Worm (Caenorhabditis elegans) whole organism, L4 larva: ENCODE measurements around the gene lin-52.

Source experiments
- D1046.2 ChIP-seq: fragments of 200-800 bp; sonication (Bioruptor generic); IDR thresholded peaks from 2 replicates; pipeline ENCODE4 v1.3.6; 2022; ENCODE audit warnings: missing genetic modification characterization, missing compliant biosample characterization
- F49E8.2 ChIP-seq: sonication (generic microtip); optimal IDR thresholded peaks from 2 replicates; lab custom pipeline; 2016; ENCODE audit warnings: missing compliant biosample characterization, mild to moderate bottlenecking, missing genetic modification characterization, borderline replicate concordance
- R02D3.7 ChIP-seq: fragments of 150-350 bp; sonication (generic microtip); optimal IDR thresholded peaks from 3 replicates; lab custom pipeline; 2014; ENCODE audit warnings: missing biosample characterization, missing genetic modification characterization
- T20F7.1 ChIP-seq: fragments of 200-800 bp; sonication (Bioruptor generic); optimal IDR thresholded peaks from 2 replicates; lab custom pipeline; 2018; ENCODE audit warnings: mild to moderate bottlenecking, missing genetic modification characterization, missing compliant biosample characterization
- T26A8.4 ChIP-seq: fragments of 200-800 bp; sonication (Bioruptor generic); IDR thresholded peaks from 2 replicates; pipeline ENCODE4 v1.3.6; 2022; ENCODE audit warnings: missing genetic modification characterization, missing compliant biosample characterization
- Y48G9A.11 ChIP-seq: fragments of 200-800 bp; sonication (Bioruptor generic); IDR thresholded peaks from 2 replicates; pipeline ENCODE4 v1.3.6; 2022; ENCODE audit warnings: missing genetic modification reagents, missing genetic modification characterization, missing compliant biosample characterization
- Y5F2A.4 ChIP-seq: fragments of 200-800 bp; sonication (Bioruptor generic); optimal IDR thresholded peaks from 2 replicates; lab custom pipeline; 2018; ENCODE audit warnings: mild to moderate bottlenecking, missing genetic modification characterization, missing compliant biosample characterization
- ZK546.5 ChIP-seq, 2 experiments: sonication (generic microtip); optimal IDR thresholded peaks; 2 replicates each; lab custom pipeline; 2017; ENCODE audit warnings: missing biosample characterization in 2 of 2, missing genetic modification characterization in 2 of 2
- aha-1 ChIP-seq: fragments of 150-350 bp; peaks from one replicate; lab custom pipeline; 2014; ENCODE audit warnings: missing biosample characterization, missing genetic modification characterization
- arid-1 ChIP-seq: fragments of 200-800 bp; sonication (Bioruptor generic); conservative IDR thresholded peaks from 2 replicates; pipeline ENCODE4 v1.3.6; 2022; ENCODE audit warnings: missing genetic modification reagents, missing genetic modification characterization, missing compliant biosample characterization
- attf-4 ChIP-seq: sonication (generic microtip); optimal IDR thresholded peaks from 3 replicates; lab custom pipeline; 2017; ENCODE audit warnings: missing biosample characterization, missing genetic modification characterization
- ceh-20 ChIP-seq: fragments of 200-800 bp; sonication (Bioruptor generic); IDR thresholded peaks from 2 replicates; pipeline ENCODE4 v1.3.6; 2022; ENCODE audit warnings: missing genetic modification reagents, missing genetic modification characterization, missing compliant biosample characterization
- ceh-28 ChIP-seq: fragments of 150-350 bp; optimal IDR thresholded peaks from 2 replicates; lab custom pipeline; 2014; ENCODE audit warnings: missing biosample characterization, missing genetic modification reagents, missing genetic modification characterization
- ceh-82 ChIP-seq: sonication (generic microtip); optimal IDR thresholded peaks from 2 replicates; lab custom pipeline; 2017; ENCODE audit warnings: missing biosample characterization, missing genetic modification characterization
- daf-16 ChIP-seq, 3 experiments: sonication (generic microtip); optimal IDR thresholded peaks; 2 replicates each; lab custom pipeline; 2016 to 2017; ENCODE audit warnings: missing genetic modification characterization in 3 of 3, missing genetic modification reagents in 3 of 3, mild to moderate bottlenecking in 2 of 3, missing compliant biosample characterization in 2 of 3, missing biosample characterization in 1 of 3, moderate library complexity in 1 of 3
- daf-8 ChIP-seq: fragments of 200-800 bp; sonication (Bioruptor generic); IDR thresholded peaks from 2 replicates; pipeline ENCODE4 v1.3.6; 2022; ENCODE audit warnings: missing genetic modification characterization, missing compliant biosample characterization
- dmd-6 ChIP-seq: fragments of 200-800 bp; sonication (Bioruptor generic); IDR thresholded peaks from 2 replicates; pipeline ENCODE4 v1.3.6; 2022; ENCODE audit warnings: missing genetic modification reagents, missing genetic modification characterization, missing compliant biosample characterization
- dmd-8 ChIP-seq: fragments of 200-800 bp; sonication (Bioruptor generic); IDR thresholded peaks from 2 replicates; pipeline ENCODE4 v1.3.6; 2022; ENCODE audit warnings: missing genetic modification characterization, missing compliant biosample characterization
- dmd-9 ChIP-seq: fragments of 200-800 bp; sonication (Bioruptor generic); IDR thresholded peaks from 2 replicates; pipeline ENCODE4 v1.3.6; 2022; ENCODE audit warnings: missing genetic modification reagents, missing genetic modification characterization, missing compliant biosample characterization
- dpl-1 ChIP-seq: fragments of 150-350 bp; optimal IDR thresholded peaks from 2 replicates; lab custom pipeline; 2014; ENCODE audit warnings: missing biosample characterization, missing genetic modification reagents, missing genetic modification characterization
- dve-1 ChIP-seq: sonication (generic microtip); optimal IDR thresholded peaks from 2 replicates; lab custom pipeline; 2017; ENCODE audit warnings: antibody characterized with exemption, mild to moderate bottlenecking, missing genetic modification characterization, missing compliant biosample characterization; ENCODE audit not compliant: insufficient read depth
- egl-27 ChIP-seq: sonication (generic microtip); optimal IDR thresholded peaks from 3 replicates; lab custom pipeline; 2017; ENCODE audit warnings: missing biosample characterization, missing genetic modification reagents, missing genetic modification characterization
- gei-8 ChIP-seq: fragments of 200-800 bp; sonication (Bioruptor generic); optimal IDR thresholded peaks from 2 replicates; lab custom pipeline; 2018; ENCODE audit warnings: mild to moderate bottlenecking, missing genetic modification characterization, missing compliant biosample characterization
- hif-1 ChIP-seq, 2 experiments: sonication (generic microtip); optimal IDR thresholded peaks; 2 replicates each; lab custom pipeline; 2016 to 2017; ENCODE audit warnings: missing compliant biosample characterization in 2 of 2, missing genetic modification characterization in 2 of 2, missing genetic modification reagents in 2 of 2, missing genotype in 2 of 2, mild to moderate bottlenecking in 1 of 2
- hlh-11 ChIP-seq: fragments of 200-800 bp; sonication (Bioruptor generic); optimal IDR thresholded peaks from 2 replicates; lab custom pipeline; 2018; ENCODE audit warnings: mild to moderate bottlenecking, missing genetic modification characterization, missing compliant biosample characterization
- hmg-1.1 ChIP-seq: fragments of 200-800 bp; sonication (Bioruptor generic); IDR thresholded peaks from 2 replicates; pipeline ENCODE4 v1.3.6; 2022; ENCODE audit warnings: missing genetic modification reagents, missing genetic modification characterization, missing compliant biosample characterization
- jun-1 ChIP-seq: fragments of 150-350 bp; optimal IDR thresholded peaks from 2 replicates; lab custom pipeline; 2014; ENCODE audit warnings: missing biosample characterization, missing genetic modification reagents, missing genetic modification characterization
- lin-1 ChIP-seq: fragments of 200-800 bp; sonication (Bioruptor generic); IDR thresholded peaks from 2 replicates; pipeline ENCODE4 v1.3.6; 2022; ENCODE audit warnings: missing genetic modification reagents, missing genetic modification characterization, missing compliant biosample characterization
- lin-13 ChIP-seq: fragments of 150-350 bp; optimal IDR thresholded peaks from 2 replicates; lab custom pipeline; 2014; ENCODE audit warnings: missing biosample characterization, missing genetic modification reagents, missing genetic modification characterization
- lin-38 ChIP-seq: fragments of 200-800 bp; sonication (Bioruptor generic); IDR thresholded peaks from 2 replicates; pipeline ENCODE4 v1.3.6; 2022; ENCODE audit warnings: missing genetic modification reagents, missing genetic modification characterization, missing compliant biosample characterization
- lin-39 ChIP-seq: fragments of 150-350 bp; optimal IDR thresholded peaks from 2 replicates; lab custom pipeline; 2014; ENCODE audit warnings: missing biosample characterization, missing genetic modification reagents, missing genetic modification characterization
- lsy-2 ChIP-seq, 2 experiments: fragments of 150-350 bp in 1 of 2; sonication (generic microtip) in 1 of 2; optimal IDR thresholded peaks; 2 replicates each; lab custom pipeline; 2014 to 2017; ENCODE audit warnings: missing biosample characterization in 2 of 2, missing genetic modification characterization in 2 of 2
- mxl-3 ChIP-seq: fragments of 200-800 bp; sonication (Bioruptor generic); optimal IDR thresholded peaks from 2 replicates; lab custom pipeline; 2018; ENCODE audit warnings: mild to moderate bottlenecking, missing genetic modification characterization, missing compliant biosample characterization
- nhr-10 ChIP-seq: fragments of 150-350 bp; optimal IDR thresholded peaks from 2 replicates; lab custom pipeline; 2014; ENCODE audit warnings: missing biosample characterization, missing genetic modification characterization
- nhr-11 ChIP-seq: fragments of 150-350 bp; optimal IDR thresholded peaks from 2 replicates; lab custom pipeline; 2014; ENCODE audit warnings: missing biosample characterization, missing genetic modification characterization
- nhr-111 ChIP-seq: fragments of 200-800 bp; sonication (Bioruptor generic); optimal IDR thresholded peaks from 2 replicates; lab custom pipeline; 2018; ENCODE audit warnings: mild to moderate bottlenecking, missing genetic modification characterization, missing compliant biosample characterization
- nhr-237 ChIP-seq: sonication (generic microtip); optimal IDR thresholded peaks from 2 replicates; lab custom pipeline; 2017; ENCODE audit warnings: missing biosample characterization, missing genetic modification characterization
- nhr-28 ChIP-seq: fragments of 150-350 bp; optimal IDR thresholded peaks from 2 replicates; lab custom pipeline; 2014; ENCODE audit warnings: missing biosample characterization, missing genetic modification characterization
- nhr-77 ChIP-seq: fragments of 150-350 bp; optimal IDR thresholded peaks from 2 replicates; lab custom pipeline; 2014; ENCODE audit warnings: missing biosample characterization, missing genetic modification characterization
- pha-4 ChIP-seq, 2 experiments: fragments of 150-350 bp in 1 of 2; fragments of 200-800 bp in 1 of 2; sonication (Bioruptor generic) in 1 of 2; IDR thresholded peaks in 1 of 2; optimal IDR thresholded peaks in 1 of 2; 2 replicates each; pipeline versions ENCODE4 v1.3.6 to Lab custom; 2014 to 2022; ENCODE audit warnings: missing genetic modification characterization in 2 of 2, missing genetic modification reagents in 2 of 2, missing biosample characterization in 1 of 2, missing compliant biosample characterization in 1 of 2
- pqm-1 ChIP-seq: sonication (generic microtip); optimal IDR thresholded peaks from 2 replicates; lab custom pipeline; 2017; ENCODE audit warnings: missing biosample characterization, missing genetic modification characterization
- rbr-2 ChIP-seq: sonication (generic microtip); optimal IDR thresholded peaks from 2 replicates; lab custom pipeline; 2016; ENCODE audit warnings: missing genotype, missing genetic modification characterization, missing compliant biosample characterization
- saeg-2 ChIP-seq: fragments of 200-800 bp; sonication (Bioruptor generic); IDR thresholded peaks from 2 replicates; pipeline ENCODE4 v1.3.6; 2022; ENCODE audit warnings: missing genetic modification reagents, missing genetic modification characterization, missing compliant biosample characterization
- set-16 ChIP-seq: fragments of 200-800 bp; sonication (Bioruptor generic); IDR thresholded peaks from 2 replicates; pipeline ENCODE4 v1.3.6; 2022; ENCODE audit warnings: missing genetic modification reagents, missing genetic modification characterization, missing compliant biosample characterization
- spr-1 ChIP-seq: sonication (generic microtip); optimal IDR thresholded peaks from 2 replicates; lab custom pipeline; 2016; ENCODE audit warnings: mild to moderate bottlenecking, missing genetic modification characterization, missing compliant biosample characterization
- tra-1 ChIP-seq: fragments of 200-800 bp; sonication (Bioruptor generic); IDR thresholded peaks from 2 replicates; pipeline ENCODE4 v1.3.6; 2022; ENCODE audit warnings: missing genetic modification reagents, missing genetic modification characterization, missing compliant biosample characterization
- unc-130 ChIP-seq: sonication (generic microtip); optimal IDR thresholded peaks from 2 replicates; lab custom pipeline; 2016; ENCODE audit warnings: missing genetic modification reagents, missing genetic modification characterization, missing compliant biosample characterization
- zfp-3 ChIP-seq: fragments of 200-800 bp; sonication (Bioruptor generic); conservative IDR thresholded peaks from 2 replicates; pipeline ENCODE4 v1.3.6; 2022; ENCODE audit warnings: missing genetic modification reagents, missing genetic modification characterization, missing compliant biosample characterization
- zip-2 ChIP-seq: fragments of 150-350 bp; optimal IDR thresholded peaks from 2 replicates; lab custom pipeline; 2014; ENCODE audit warnings: missing biosample characterization, missing genetic modification characterization

lin-52 gene

ce11 chrIII:9786776-9787175 lies 37.8 kb downstream of the lin-52 start:
- TF ChIP-seq nhr-10 (tag; lab: Kevin White, UChicago) (no peak), nhr-28 (tag; lab: Kevin White, UChicago) (peak; percentile 40), dmd-6 (GFP tag; lab: Robert Waterston, UW) (peak; percentile 74), pqm-1 (tag; lab: Kevin White, UChicago) (peak; percentile 88), nhr-77 (tag; lab: Kevin White, UChicago) (peak; percentile 17), T20F7.1 (peak; percentile 5), lin-38 (GFP tag; lab: Robert Waterston, UW) (0 out of 2 replicates have a peak, but pooled peaks have one; percentile 31), spr-1 (no peak), daf-16 (GFP tag; optimal IDR thresholded peaks at IDR 0.05; lab: Kevin White, UChicago) (no peak), daf-16 (tag; optimal IDR thresholded peaks at IDR 0.05; lab: Kevin White, UChicago) (peak; percentile 33), saeg-2 (GFP tag; lab: Robert Waterston, UW) (no peak), dve-1 (tag; lab: Kevin White, UChicago) (peak; percentile 54), lsy-2 (tag; optimal IDR thresholded peaks at IDR 0.05; lab: Kevin White, UChicago) (peak in 1 of 2 experiments; percentile 10), nhr-237 (no peak)

ce11 chrIII:9783133-9783590 lies 41.4 kb downstream of the lin-52 start:
- TF ChIP-seq Y48G9A.11 (no peak), arid-1 (GFP tag; lab: Robert Waterston, UW) (no peak), dmd-8 (no peak), F49E8.2 (tag; lab: Kevin White, UChicago) (no peak), ceh-82 (tag; lab: Kevin White, UChicago) (no peak), aha-1 (peak; percentile 26), zip-2 (tag; lab: Kevin White, UChicago) (no peak), lin-1 (GFP tag; lab: Robert Waterston, UW) (no peak), gei-8 (GFP tag; lab: Kevin White, UChicago) (no peak), jun-1 (tag; lab: Kevin White, UChicago) (no peak), T20F7.1 (peak; percentile 47), T26A8.4 (GFP tag; lab: Robert Waterston, UW) (peak; percentile 55), nhr-11 (tag; lab: Kevin White, UChicago) (no peak), dmd-9 (GFP tag; lab: Robert Waterston, UW) (no peak), attf-4 (tag; lab: Kevin White, UChicago) (no peak), set-16 (no peak), zfp-3 (GFP tag; lab: Robert Waterston, UW) (peak; percentile 83), hif-1 (tag; optimal IDR thresholded peaks at IDR 0.05; lab: Kevin White, UChicago) (no peak), lin-13 (GFP tag; lab: Kevin White, UChicago) (no peak), D1046.2 (no peak), rbr-2 (tag; lab: Kevin White, UChicago) (no peak), nhr-111 (GFP tag; lab: Kevin White, UChicago) (peak; percentile 51), unc-130 (GFP tag; lab: Kevin White, UChicago) (no peak), R02D3.7 (tag; lab: Kevin White, UChicago) (no peak), pqm-1 (tag; lab: Kevin White, UChicago) (no peak), lin-39 (tag; lab: Kevin White, UChicago) (no peak), hlh-11 (no peak), mxl-3 (GFP tag; lab: Kevin White, UChicago) (no peak), ceh-20 (GFP tag; lab: Robert Waterston, UW) (no peak), ceh-28 (tag; lab: Kevin White, UChicago) (no peak), Y5F2A.4 (no peak), dpl-1 (no peak), spr-1 (peak; percentile 26), ZK546.5 (tag; optimal IDR thresholded peaks at IDR 0.05; lab: Kevin White, UChicago) (no peak), daf-8 (GFP tag; lab: Robert Waterston, UW) (no peak), dmd-6 (GFP tag; lab: Robert Waterston, UW) (no peak), tra-1 (no peak), pha-4 (GFP tag; IDR thresholded peaks at IDR 0.05; lab: Robert Waterston, UW) (0 out of 2 replicates have a peak, but pooled peaks have one; percentile 4), pha-4 (tag; optimal IDR thresholded peaks at IDR 0.05; lab: Kevin White, UChicago) (no peak), hmg-1.1 (peak; percentile 36; the same call in 1 of the 2 replicates), egl-27 (tag; lab: Kevin White, UChicago) (no peak)
